Worm (Caenorhabditis elegans): Measurements from ENCODE around the gene C17G1.5.

C17G1.5 gene

ce11 chrX:9965275-9965674 lies 26.7 kb downstream of the C17G1.5 start, which contains the start of gene pssy-1 (continued):
- TF ChIP-seq egl-44 (GFP tag; IDR thresholded peaks at IDR 0.05) (no peak), attf-3 (GFP tag; conservative IDR thresholded peaks at IDR 0.05) (no peak), ccch-3 (GFP tag; optimal IDR thresholded peaks at IDR 0.05) (no peak)

ce11 chrX:9976206-9976605 lies 37.6 kb downstream of the C17G1.5 start, which contains the start of gene mgl-1:
Gene mgl-1, minus strand, starts transcription at chrX:9976306.
- TF ChIP-seq somi-1 (GFP tag; optimal IDR thresholded peaks at IDR 0.05) (no peak), unc-62 (GFP tag; optimal IDR thresholded peaks at IDR 0.05) (no peak), rcor-1 (GFP tag; IDR thresholded peaks at IDR 0.05) (no peak), pha-4 (tag; optimal IDR thresholded peaks at IDR 0.05) (no peak), F39B2.1 (GFP tag; IDR thresholded peaks at IDR 0.05) (no peak), Y56A3A.18 (GFP tag; IDR thresholded peaks at IDR 0.05) (no peak), athp-1 (tag; optimal IDR thresholded peaks at IDR 0.05) (no peak), unc-130 (GFP tag; optimal IDR thresholded peaks at IDR 0.05) (no peak), ekl-4 (GFP tag; IDR thresholded peaks at IDR 0.05) (no peak), ztf-22 (GFP tag; optimal IDR thresholded peaks at IDR 0.05) (no peak), ztf-25 (GFP tag; IDR thresholded peaks at IDR 0.05) (no peak), K12H6.12 (tag; optimal IDR thresholded peaks at IDR 0.05) (no peak), attf-5 (GFP tag; optimal IDR thresholded peaks at IDR 0.05) (no peak), aptf-2 (GFP tag; conservative IDR thresholded peaks at IDR 0.05) (no peak), lsy-27 (tag; optimal IDR thresholded peaks at IDR 0.05; ENCODE audit: borderline replicate concordance, insufficient read depth) (no peak), let-526 (GFP tag; IDR thresholded peaks at IDR 0.05) (no peak), pbrm-1 (GFP tag; IDR thresholded peaks at IDR 0.05) (no peak), nhr-27 (tag; optimal IDR thresholded peaks at IDR 0.05) (no peak), C17E4.6 (GFP tag; IDR thresholded peaks at IDR 0.05) (no peak)

ce11 chrX:9981259-9981658 lies 42.7 kb downstream of the C17G1.5 start:
- TF ChIP-seq dox-1 (GFP tag; IDR thresholded peaks at IDR 0.05) = no peak
- no peak for TF ChIP-seq hmg-20 (GFP tag; IDR thresholded peaks at IDR 0.05)
- TF ChIP-seq ztf-18 (tag; optimal IDR thresholded peaks at IDR 0.05) = no peak
- TF ChIP-seq Y56A3A.18 (GFP tag; IDR thresholded peaks at IDR 0.05) = no peak
- TF ChIP-seq ztf-3 (GFP tag; optimal IDR thresholded peaks at IDR 0.05) = no peak
- no peak for TF ChIP-seq attf-6 (GFP tag; IDR thresholded peaks at IDR 0.05)
- TF ChIP-seq hsf-1 (GFP tag; IDR thresholded peaks at IDR 0.05) = no peak
- no peak for TF ChIP-seq K11D2.4 (GFP tag; IDR thresholded peaks at IDR 0.05)
- no peak for TF ChIP-seq pbrm-1 (GFP tag; IDR thresholded peaks at IDR 0.05)
- no peak for TF ChIP-seq Y53G8AR.9 (GFP tag; conservative IDR thresholded peaks at IDR 0.05)
- no peak for TF ChIP-seq madf-3 (GFP tag; IDR thresholded peaks at IDR 0.05)
- no peak for TF ChIP-seq hlh-12 (tag; optimal IDR thresholded peaks at IDR 0.05)
- no peak for TF ChIP-seq somi-1 (GFP tag; optimal IDR thresholded peaks at IDR 0.05)
- TF ChIP-seq cebp-2 (GFP tag; IDR thresholded peaks at IDR 0.05) = no peak
- no peak for TF ChIP-seq F22D6.2 (tag; optimal IDR thresholded peaks at IDR 0.05)
- TF ChIP-seq B0035.1 (tag; optimal IDR thresholded peaks at IDR 0.05) = no peak
- TF ChIP-seq snpc-4 (GFP tag; optimal IDR thresholded peaks at IDR 0.05) = no peak
- no peak for TF ChIP-seq snpc-4 (tag; optimal IDR thresholded peaks at IDR 0.05)

All from whole organism, young adult.